Fruit fly (Drosophila melanogaster): Measurements from ENCODE around the gene fig.

dm6 chr3R:29767236-29767635 lies 13.0 kb downstream of the fig start:
- TF ChIP-seq Sox102F (GFP tag; optimal IDR thresholded peaks at IDR 0.05) (no peak), CG6854 (GFP tag; optimal IDR thresholded peaks at IDR 0.05) (no peak), fd85E (GFP tag; optimal IDR thresholded peaks at IDR 0.05) (no peak), achi (GFP tag; optimal IDR thresholded peaks at IDR 0.05) (no peak), Lpt (GFP tag; optimal IDR thresholded peaks at IDR 0.05) (no peak), Smox (GFP tag; optimal IDR thresholded peaks at IDR 0.05) (no peak)

Data from whole organism, prepupa.